Worm (Caenorhabditis elegans): Measurements from ENCODE around the gene aqp-1.

- no peak for TF ChIP-seq nhr-25 (tag; optimal IDR thresholded peaks at IDR 0.05)
- no peak for TF ChIP-seq elt-1 (tag; optimal IDR thresholded peaks at IDR 0.05)
- no peak for TF ChIP-seq ama-1 (optimal IDR thresholded peaks at IDR 0.05)
- TF ChIP-seq lin-39 (tag; optimal IDR thresholded peaks at IDR 0.05), result no peak
Measured at ce11 chrII:7261854-7262253, 23.7 kb upstream of the aqp-1 start, which contains the start of gene C30G12.4.

Data from whole organism, L3 larva.